Worm (Caenorhabditis elegans) whole organism, midembryonic: ENCODE measurements around the gene B0393.9.
"Not testable (repeated sequence)": the region's sequence is repeated elsewhere in the genome, so short reads cannot be mapped to it uniquely, and the experiment has no call there.

Source experiments
- cog-1 ChIP-seq: sonication (generic microtip); optimal IDR thresholded peaks from 2 replicates; lab custom pipeline; 2016; ENCODE audit warnings: missing genetic modification characterization, missing compliant biosample characterization
- flt-1 ChIP-seq: fragments of 200-800 bp; sonication (Bioruptor generic); IDR thresholded peaks from 2 replicates; pipeline ENCODE4 v1.3.6; 2022; ENCODE audit warnings: missing genetic modification characterization, missing compliant biosample characterization
- med-1 ChIP-seq: sonication (generic microtip); optimal IDR thresholded peaks from 2 replicates; lab custom pipeline; 2017; ENCODE audit warnings: missing genetic modification characterization, mild to moderate bottlenecking, missing compliant biosample characterization, antibody characterized with exemption, missing genetic modification reagents; ENCODE audit not compliant: insufficient read depth
- ztf-29 ChIP-seq: fragments of 200-800 bp; sonication (Bioruptor generic); IDR thresholded peaks from 2 replicates; pipeline ENCODE4 v1.3.6; 2022; ENCODE audit warnings: missing genetic modification reagents, missing genetic modification characterization, missing compliant biosample characterization

- TF ChIP-seq ztf-29 (GFP tag; lab: Robert Waterston, UW); cog-1 (tag; lab: Kevin White, UChicago); flt-1; med-1 (GFP tag; lab: Kevin White, UChicago): not testable (repeated sequence)
These were observed 5.2 kb upstream of the B0393.9 start, which contains the start of gene enu-3.2 for ce11 chrIII:4785131-4785530.
